Fruit fly (Drosophila melanogaster): Measurements from ENCODE around the gene Ugt36F1.

Ugt36F1 gene

DNA sequence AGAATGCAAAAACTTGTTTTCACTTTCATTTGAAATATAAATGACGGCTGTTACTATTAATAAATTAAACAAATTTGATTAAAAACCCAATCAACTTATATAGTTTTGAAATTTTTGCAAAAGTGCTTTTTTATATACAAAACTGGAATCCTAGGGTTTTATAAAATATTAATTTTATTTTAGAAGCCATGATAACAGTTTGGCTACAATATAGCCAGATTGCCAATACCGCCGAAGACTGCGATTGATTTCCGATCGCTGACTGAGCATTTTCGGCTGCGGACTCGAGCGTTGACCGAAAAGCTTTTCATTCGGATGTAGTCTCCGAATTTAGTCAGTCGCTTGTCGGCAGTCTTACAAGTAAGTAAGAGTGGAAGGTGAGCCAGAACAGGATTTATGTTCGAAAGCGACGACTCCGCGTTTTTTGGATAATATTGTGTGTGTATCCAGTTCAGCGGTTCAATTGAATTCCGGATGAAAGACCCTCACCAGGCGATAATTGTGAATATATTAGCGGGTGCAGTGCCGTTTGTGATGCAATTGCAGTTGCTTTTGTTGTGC lies 4.2 kb downstream of the Ugt36F1 start, which contains the start of gene Ugt36D1 (continued):
- TF ChIP-seq Eip78C (GFP tag) (peak; percentile 41), CG31627 (GFP tag; optimal IDR thresholded peaks at IDR 0.05) (no peak), CG10669 (GFP tag; optimal IDR thresholded peaks at IDR 0.05) (no peak), Hr4 (GFP tag; optimal IDR thresholded peaks at IDR 0.05) (peak; percentile 14), CG6792 (GFP tag; optimal IDR thresholded peaks at IDR 0.05) (no peak), Eip93F (GFP tag; optimal IDR thresholded peaks at IDR 0.05) (peak; percentile 55), CG11902 (GFP tag; optimal IDR thresholded peaks at IDR 0.05) (no peak), CG15336 (GFP tag; IDR thresholded peaks at IDR 0.05) (peak; percentile 37; the same call in 1 of the 2 replicates), eg (GFP tag; IDR thresholded peaks at IDR 0.05) (no peak), Ets96B (tag; optimal IDR thresholded peaks at IDR 0.05) (no peak), CG11762 (GFP tag; optimal IDR thresholded peaks at IDR 0.05; ENCODE audit: insufficient read depth) (no peak), CG3032 (tag; optimal IDR thresholded peaks at IDR 0.05) (no peak), spab (GFP tag; optimal IDR thresholded peaks at IDR 0.05) (no peak)

DNA sequence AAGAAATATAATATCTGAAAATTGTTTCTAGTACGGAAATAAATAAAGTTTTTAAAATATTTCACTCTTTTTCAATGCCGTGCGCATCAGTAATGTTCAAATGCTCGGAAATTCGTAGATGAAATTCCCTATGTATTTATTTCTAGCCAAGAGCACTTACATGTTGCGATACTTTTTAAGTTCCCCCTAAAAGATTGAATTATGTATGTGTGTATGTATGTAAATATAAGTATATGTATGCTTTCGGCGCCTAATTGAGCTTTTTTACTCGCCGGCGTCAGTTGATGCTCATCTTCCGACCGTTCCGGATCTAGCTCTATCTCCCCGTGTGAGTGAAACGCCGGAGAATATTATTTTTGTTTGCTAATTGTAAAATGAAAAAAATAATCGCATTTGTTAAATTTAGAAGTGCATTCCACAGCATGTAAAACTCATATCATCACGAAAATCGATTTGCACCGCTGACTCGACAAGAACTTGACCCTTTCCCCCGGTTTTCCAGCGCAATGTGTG lies 7.4 kb downstream of the Ugt36F1 start, which contains the start of gene Ugt36E1:
TSS of gene Ugt36E1 (plus strand) at position 275 of the 513 bp plus-strand sequence.
- TF ChIP-seq CG11762 (GFP tag; optimal IDR thresholded peaks at IDR 0.05; ENCODE audit: insufficient read depth) (no peak), svp (GFP tag) (peak; percentile 53)

DNA sequence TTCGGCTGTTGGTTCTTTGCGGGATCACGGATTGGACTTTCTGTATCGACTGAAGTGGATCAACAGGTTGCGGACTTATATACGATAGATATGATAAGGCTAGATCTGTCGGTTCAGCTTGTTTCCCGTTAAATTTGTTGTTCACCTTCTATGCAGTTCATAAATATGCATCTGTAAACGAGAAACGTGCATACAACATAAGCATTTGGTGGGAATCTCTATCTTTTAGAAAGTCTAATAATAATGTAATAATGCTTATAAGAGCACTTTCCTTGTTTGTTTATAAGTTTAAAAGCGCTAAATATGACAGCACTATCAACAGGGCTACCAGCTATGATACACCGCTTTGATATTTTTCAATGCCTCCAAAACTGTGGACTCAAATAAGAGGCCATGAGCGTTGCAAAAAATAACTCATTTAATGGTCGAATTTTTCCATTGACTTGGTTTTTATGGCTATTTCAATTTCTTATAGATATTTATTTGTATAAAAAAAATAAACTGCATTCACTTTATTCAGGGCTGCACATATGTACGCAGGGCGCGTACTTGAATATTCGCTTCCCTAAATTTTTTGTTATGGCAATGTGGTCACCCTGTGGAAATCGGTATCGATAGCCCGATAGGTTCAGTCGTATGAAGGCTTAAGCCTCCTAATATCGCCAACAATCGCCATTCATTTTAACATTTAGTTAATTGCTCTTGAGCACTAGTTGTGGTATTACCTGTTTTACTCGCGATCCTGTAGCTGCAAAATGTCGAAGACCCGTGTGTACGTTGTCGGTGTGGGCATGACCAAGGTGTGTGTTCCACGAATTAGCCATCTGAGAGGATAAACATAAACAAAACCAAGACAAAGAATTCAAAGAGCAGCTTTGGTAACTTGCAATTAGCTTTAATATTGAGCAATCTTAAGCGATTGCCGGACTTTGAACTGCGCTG lies 11.7 kb downstream of the Ugt36F1 start, which contains the start of the genes CG17597 and ScpX:
TSS of gene CG17597 (minus strand) at position 567 of the 942 bp plus-strand sequence.
TSS of gene ScpX (plus strand) at position 643 of the 942 bp plus-strand sequence.
- TF ChIP-seq topi (GFP tag; optimal IDR thresholded peaks at IDR 0.05): peak; percentile 52
- TF ChIP-seq Gug (GFP tag; IDR thresholded peaks at IDR 0.05): no peak
- TF ChIP-seq CG6792 (GFP tag; optimal IDR thresholded peaks at IDR 0.05): peak; percentile 21
- TF ChIP-seq CG15336 (GFP tag; IDR thresholded peaks at IDR 0.05): peak; percentile 47; the same call in 1 of the 2 replicates
- peak; percentile 44; the same call in 2 of the 3 replicates for TF ChIP-seq CG8119 (GFP tag; IDR thresholded peaks at IDR 0.05)
- TF ChIP-seq CG6808 (GFP tag; optimal IDR thresholded peaks at IDR 0.05): peak; percentile 48
- TF ChIP-seq pdm3 (GFP tag; optimal IDR thresholded peaks at IDR 0.05): peak; percentile 74
- TF ChIP-seq salr (GFP tag; optimal IDR thresholded peaks at IDR 0.05): peak; percentile 18 to 56
- peak; percentile 67 for TF ChIP-seq Met (GFP tag; optimal IDR thresholded peaks at IDR 0.05)
- no peak for TF ChIP-seq CG4318 (GFP tag; optimal IDR thresholded peaks at IDR 0.05)
- peak; percentile 71 for TF ChIP-seq Eip93F (GFP tag; optimal IDR thresholded peaks at IDR 0.05)
- peak; percentile 40 for TF ChIP-seq CG10669 (GFP tag; optimal IDR thresholded peaks at IDR 0.05)
- TF ChIP-seq Hr39 (GFP tag; optimal IDR thresholded peaks at IDR 0.05): peak; percentile 73
- peak; percentile 54 for TF ChIP-seq CG6854 (GFP tag; optimal IDR thresholded peaks at IDR 0.05)
- peak; percentile 76 for TF ChIP-seq Hr4 (GFP tag; optimal IDR thresholded peaks at IDR 0.05)
- no peak; the same call in 2 of the 3 replicates for TF ChIP-seq CG6163 (GFP tag; IDR thresholded peaks at IDR 0.05)
- peak; percentile 60 for TF ChIP-seq CG32006 (GFP tag; optimal IDR thresholded peaks at IDR 0.05)
- no peak for TF ChIP-seq CG11294 (GFP tag; IDR thresholded peaks at IDR 0.05)
- TF ChIP-seq CG8319 (GFP tag; optimal IDR thresholded peaks at IDR 0.05): peak; percentile 38
- peak; percentile 11 for TF ChIP-seq CG8632 (GFP tag; optimal IDR thresholded peaks at IDR 0.05)
- peak; percentile 66 for TF ChIP-seq Eip75B (GFP tag; optimal IDR thresholded peaks at IDR 0.05)
- TF ChIP-seq svp (GFP tag): peak; percentile 97
- no peak for TF ChIP-seq fd85E (GFP tag; optimal IDR thresholded peaks at IDR 0.05)
- TF ChIP-seq eg (GFP tag; IDR thresholded peaks at IDR 0.05): 0 out of 3 replicates have a peak, but pooled peaks have one; percentile 17
- peak; percentile 22 for TF ChIP-seq vri (GFP tag; optimal IDR thresholded peaks at IDR 0.05)
- TF ChIP-seq achi (GFP tag; optimal IDR thresholded peaks at IDR 0.05): peak; percentile 65
- TF ChIP-seq cyc (GFP tag; optimal IDR thresholded peaks at IDR 0.05): peak; percentile 63
- TF ChIP-seq dsx (GFP tag; optimal IDR thresholded peaks at IDR 0.05; ENCODE audit: poor library complexity, severe bottlenecking): peak; percentile 16
- TF ChIP-seq lz (GFP tag; optimal IDR thresholded peaks at IDR 0.05): peak; percentile 65
- peak; percentile 54 to 59 for TF ChIP-seq ss (GFP tag; optimal IDR thresholded peaks at IDR 0.05)
- no peak for TF ChIP-seq acj6 (GFP tag; optimal IDR thresholded peaks at IDR 0.05)
- peak; percentile 69 for TF ChIP-seq Eip78C (GFP tag)
- TF ChIP-seq Hr38 (GFP tag; optimal IDR thresholded peaks at IDR 0.05): no peak
- peak; percentile 50 for TF ChIP-seq OdsH (GFP tag; optimal IDR thresholded peaks at IDR 0.05)
- TF ChIP-seq CG10631 (GFP tag; optimal IDR thresholded peaks at IDR 0.05): peak; percentile 78
- TF ChIP-seq fd59A (GFP tag; optimal IDR thresholded peaks at IDR 0.05): peak; percentile 5
- no peak for TF ChIP-seq Lpt (GFP tag; optimal IDR thresholded peaks at IDR 0.05)
